Worm (Caenorhabditis elegans): ENCODE results near the gene nhr-103.

Gene nhr-103

DNA sequence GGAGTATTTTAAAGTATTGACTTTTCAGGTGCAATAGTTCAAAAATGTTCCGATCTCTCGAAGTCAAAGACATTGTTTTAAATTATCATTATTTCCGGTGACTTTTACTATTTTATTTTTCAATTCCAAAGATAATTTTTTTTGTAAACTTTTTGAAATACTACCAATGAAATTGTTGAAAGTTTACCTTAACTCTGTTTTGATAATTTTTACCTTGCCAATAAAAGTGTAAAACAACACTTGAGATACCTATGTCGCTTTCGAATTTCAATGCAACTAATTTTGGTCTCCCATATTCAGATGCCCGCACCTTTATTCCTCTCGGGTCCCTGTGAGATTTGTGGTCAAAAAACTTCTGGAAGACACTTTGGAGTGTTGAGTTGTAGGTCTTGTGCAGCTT, at the start of gene nhr-103:
nhr-103 (plus strand) TSS at position 301 of the 400 bp plus-strand sequence.
- TF ChIP-seq blmp-1 (tag; optimal IDR thresholded peaks at IDR 0.05): no peak
- TF ChIP-seq mab-5 (tag; optimal IDR thresholded peaks at IDR 0.05): no peak
- no peak for TF ChIP-seq mls-2 (tag; optimal IDR thresholded peaks at IDR 0.05)
- no peak for TF ChIP-seq ztf-11 (tag; optimal IDR thresholded peaks at IDR 0.05)
- no peak for TF ChIP-seq mep-1 (tag; optimal IDR thresholded peaks at IDR 0.05)

DNA sequence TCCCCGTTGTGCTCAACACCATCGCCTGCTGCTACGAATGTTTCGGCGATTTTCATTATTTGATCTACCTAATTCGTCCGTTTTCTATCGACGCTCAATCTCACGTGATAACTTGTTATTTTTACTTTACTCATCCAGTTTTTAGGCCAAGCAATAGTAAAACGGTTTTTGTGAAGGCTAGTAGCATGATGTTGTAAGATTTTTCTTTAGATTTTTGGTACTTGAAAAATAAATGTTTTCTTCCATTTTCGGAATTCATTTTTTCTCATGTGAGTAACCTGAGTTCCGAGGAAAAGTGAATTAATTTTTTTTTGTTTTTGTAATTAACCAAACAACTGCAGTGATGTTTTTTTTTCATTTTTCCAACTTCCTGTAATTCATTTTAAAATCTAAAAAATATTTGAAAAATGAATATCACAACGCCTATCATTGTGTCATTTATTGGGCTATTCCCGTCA, 47.9 kb upstream of the nhr-103 start, which contains the start of gene srbc-17:
srbc-17 (plus strand) TSS at position 408 of the 458 bp plus-strand sequence.
- no peak for TF ChIP-seq lin-32 (GFP tag; optimal IDR thresholded peaks at IDR 0.05)
- no peak for TF ChIP-seq nhr-12 (tag; optimal IDR thresholded peaks at IDR 0.05)
- no peak for TF ChIP-seq flh-1 (GFP tag; optimal IDR thresholded peaks at IDR 0.05)
- TF ChIP-seq drap-1 (GFP tag; optimal IDR thresholded peaks at IDR 0.05): no peak
- no peak for TF ChIP-seq bed-3 (GFP tag; optimal IDR thresholded peaks at IDR 0.05)
- no peak for TF ChIP-seq zip-8 (tag; optimal IDR thresholded peaks at IDR 0.05)
- no peak for TF ChIP-seq nhr-237 (tag; optimal IDR thresholded peaks at IDR 0.05)
- no peak for TF ChIP-seq pha-4 (tag; optimal IDR thresholded peaks at IDR 0.05)
- TF ChIP-seq snpc-4 (tag; optimal IDR thresholded peaks at IDR 0.05): no peak
- no peak for TF ChIP-seq nhr-28 (tag; optimal IDR thresholded peaks at IDR 0.05)
- no peak for TF ChIP-seq ceh-83 (GFP tag; optimal IDR thresholded peaks at IDR 0.05)
- TF ChIP-seq cnd-1 (tag; optimal IDR thresholded peaks at IDR 0.05): no peak

DNA sequence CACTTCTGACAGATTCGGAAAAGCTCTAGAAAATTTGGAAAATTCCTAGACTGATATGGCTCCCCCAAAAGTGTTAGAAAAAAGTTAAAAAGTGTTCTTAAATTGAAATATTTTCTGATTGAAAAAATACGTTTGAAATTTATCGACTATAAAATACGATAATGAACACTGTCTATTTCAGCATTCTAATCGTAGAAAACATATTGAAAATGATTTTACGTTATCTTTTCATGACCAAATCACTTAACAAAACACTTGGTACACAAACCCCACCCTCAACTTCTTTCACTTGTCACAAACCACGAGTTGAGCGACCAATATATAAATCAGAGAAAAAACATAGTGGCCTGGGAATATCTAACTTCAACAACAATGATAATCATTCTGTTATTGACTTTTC, 46.0 kb upstream of the nhr-103 start, which contains the start of gene cyp-33C1:
cyp-33C1 (plus strand) TSS at position 301 of the 400 bp plus-strand sequence.
- TF ChIP-seq nhr-237 (tag; optimal IDR thresholded peaks at IDR 0.05) (no peak), nhr-2 (tag; optimal IDR thresholded peaks at IDR 0.05) (no peak), nhr-12 (tag; optimal IDR thresholded peaks at IDR 0.05) (no peak), unc-62 (GFP tag; optimal IDR thresholded peaks at IDR 0.05) (no peak), ces-1 (GFP tag; optimal IDR thresholded peaks at IDR 0.05) (no peak), pha-4 (tag; optimal IDR thresholded peaks at IDR 0.05) (no peak)

DNA sequence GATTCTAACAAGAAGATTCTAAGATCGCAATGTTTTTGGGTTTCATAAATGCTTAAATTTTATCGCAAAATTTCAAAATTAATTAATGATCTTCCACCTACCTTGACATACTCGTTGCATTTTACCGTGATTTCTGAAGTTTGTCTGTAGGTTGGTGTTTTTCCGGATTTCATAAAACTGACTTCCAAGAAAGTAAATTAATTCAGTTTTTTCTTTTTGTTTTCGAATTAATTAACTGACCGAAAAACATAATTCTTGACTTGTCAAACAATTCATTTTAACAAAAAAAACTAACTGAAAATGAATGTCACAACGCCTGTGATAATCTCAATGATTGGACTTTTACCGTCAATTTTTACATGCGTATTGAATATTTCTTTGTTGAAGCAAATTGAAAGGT, 43.5 kb upstream of the nhr-103 start, which contains the start of gene srbc-16:
srbc-16 (plus strand) TSS at position 301 of the 400 bp plus-strand sequence.
- no peak for TF ChIP-seq nhr-12 (tag; optimal IDR thresholded peaks at IDR 0.05)
- no peak for TF ChIP-seq ztf-11 (tag; optimal IDR thresholded peaks at IDR 0.05)
- no peak for TF ChIP-seq hlh-1 (tag; optimal IDR thresholded peaks at IDR 0.05)
- TF ChIP-seq ceh-39 (tag; optimal IDR thresholded peaks at IDR 0.05): no peak
- no peak for TF ChIP-seq ces-1 (GFP tag; optimal IDR thresholded peaks at IDR 0.05)
- no peak for TF ChIP-seq elt-1 (tag; optimal IDR thresholded peaks at IDR 0.05; ENCODE audit: borderline replicate concordance, insufficient read depth)
- no peak for TF ChIP-seq ceh-43 (GFP tag; optimal IDR thresholded peaks at IDR 0.05)
- no peak for TF ChIP-seq unc-120 (tag; optimal IDR thresholded peaks at IDR 0.05; ENCODE audit: poor library complexity, severe bottlenecking)

DNA sequence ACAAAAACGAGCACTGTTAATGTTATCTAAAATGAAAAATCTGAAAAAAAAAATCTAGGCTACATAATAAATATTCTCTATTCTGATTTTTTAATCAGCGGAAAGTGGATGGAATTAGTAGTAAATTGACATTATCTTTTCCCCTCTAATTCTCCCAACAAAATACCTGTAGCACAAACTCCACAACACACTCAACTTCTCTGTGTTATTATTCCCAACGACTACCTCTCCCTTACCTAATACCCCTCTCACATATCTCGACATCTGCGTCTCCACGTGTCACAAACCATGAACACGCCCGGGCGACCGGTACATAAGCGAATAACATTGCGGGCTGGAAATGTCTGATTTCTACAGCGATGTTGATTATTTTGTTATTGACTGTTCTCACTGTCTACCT, 42.1 kb upstream of the nhr-103 start, which contains the start of gene cyp-33C2:
cyp-33C2 (plus strand) TSS at position 327 of the 400 bp plus-strand sequence.
- TF ChIP-seq sptf-1 (tag; optimal IDR thresholded peaks at IDR 0.05): no peak
- TF ChIP-seq zip-8 (tag; optimal IDR thresholded peaks at IDR 0.05): no peak
- TF ChIP-seq pha-4 (tag; optimal IDR thresholded peaks at IDR 0.05): no peak
- TF ChIP-seq cnd-1 (tag; optimal IDR thresholded peaks at IDR 0.05): no peak
- no peak for TF ChIP-seq ztf-11 (tag; optimal IDR thresholded peaks at IDR 0.05)
- no peak for TF ChIP-seq ceh-39 (tag; optimal IDR thresholded peaks at IDR 0.05)
- no peak for TF ChIP-seq hlh-1 (tag; optimal IDR thresholded peaks at IDR 0.05)
- TF ChIP-seq bed-3 (GFP tag; optimal IDR thresholded peaks at IDR 0.05): no peak
- no peak for TF ChIP-seq nhr-76 (tag; optimal IDR thresholded peaks at IDR 0.05)
- TF ChIP-seq unc-39 (tag; optimal IDR thresholded peaks at IDR 0.05): no peak
- TF ChIP-seq drap-1 (GFP tag; optimal IDR thresholded peaks at IDR 0.05): no peak
- no peak for TF ChIP-seq nhr-12 (tag; optimal IDR thresholded peaks at IDR 0.05)
- no peak for TF ChIP-seq snpc-4 (tag; optimal IDR thresholded peaks at IDR 0.05)
- TF ChIP-seq flh-1 (GFP tag; optimal IDR thresholded peaks at IDR 0.05): no peak
- no peak for TF ChIP-seq tbx-8 (GFP tag; optimal IDR thresholded peaks at IDR 0.05)
- no peak for TF ChIP-seq lin-13 (tag; optimal IDR thresholded peaks at IDR 0.05)
- no peak for TF ChIP-seq blmp-1 (tag; optimal IDR thresholded peaks at IDR 0.05)
- no peak for TF ChIP-seq unc-120 (tag; optimal IDR thresholded peaks at IDR 0.05; ENCODE audit: poor library complexity, severe bottlenecking)
- no peak for TF ChIP-seq mls-2 (tag; optimal IDR thresholded peaks at IDR 0.05)
- TF ChIP-seq nhr-28 (tag; optimal IDR thresholded peaks at IDR 0.05): no peak
